Worm (Caenorhabditis elegans) whole organism, L1 larva: Measurements from ENCODE around the gene Y110A2AL.7.
A peak's percentile ranks its signal among the peaks of the same experiment; 100 is the strongest.
"Not testable (repeated sequence)": the region's sequence is repeated elsewhere in the genome, so short reads cannot be mapped to it uniquely, and the experiment has no call there.

ENCODE experiments used
- alr-1 ChIP-seq: fragments of 200-800 bp; sonication (Bioruptor generic); optimal IDR thresholded peaks from 2 replicates; lab custom pipeline; 2018; ENCODE audit warnings: borderline replicate concordance, mild to moderate bottlenecking, missing genetic modification characterization, missing compliant biosample characterization
- aly-2 ChIP-seq: fragments of 150-350 bp; optimal IDR thresholded peaks from 2 replicates; lab custom pipeline; 2014; ENCODE audit warnings: missing biosample characterization, missing genetic modification characterization
- blmp-1 ChIP-seq: fragments of 150-350 bp; optimal IDR thresholded peaks from 2 replicates; lab custom pipeline; 2014; ENCODE audit warnings: missing biosample characterization, missing genetic modification characterization
- dpl-1 ChIP-seq, 3 experiments: fragments of 150-350 bp in 2 of 3; sonication (generic microtip) in 1 of 3; optimal IDR thresholded peaks; 2 replicates each; lab custom pipeline; 2014 to 2017; ENCODE audit warnings: missing biosample characterization in 3 of 3, missing genetic modification characterization in 3 of 3, missing genetic modification reagents in 3 of 3
- dsc-1 ChIP-seq: sonication (generic microtip); optimal IDR thresholded peaks from 2 replicates; lab custom pipeline; 2016; ENCODE audit warnings: mild to moderate bottlenecking, missing genetic modification characterization, missing compliant biosample characterization
- efl-1 ChIP-seq, 4 experiments: fragments of 150-350 bp; optimal IDR thresholded peaks in 3 of 4; peaks in 1 of 4; 1 replicate in 1 of 4; 2 replicates in 3 of 4; lab custom pipeline; 2014; ENCODE audit warnings: missing biosample characterization in 2 of 4, missing genetic modification characterization in 2 of 4, missing genetic modification reagents in 2 of 4
- efl-3 ChIP-seq: fragments of 200-800 bp; sonication (Bioruptor generic); optimal IDR thresholded peaks from 2 replicates; lab custom pipeline; 2018; ENCODE audit warnings: mild to moderate bottlenecking, missing genetic modification characterization, missing compliant biosample characterization
- egl-27 ChIP-seq, 2 experiments: fragments of 150-350 bp in 1 of 2; sonication (generic microtip); optimal IDR thresholded peaks; 3 replicates each; lab custom pipeline; 2017 to 2018; ENCODE audit warnings: missing biosample characterization in 2 of 2, missing genetic modification characterization in 2 of 2, missing genetic modification reagents in 2 of 2
- elt-2 ChIP-seq: sonication (generic microtip); optimal IDR thresholded peaks from 2 replicates; lab custom pipeline; 2016; ENCODE audit warnings: missing genetic modification characterization, mild to moderate bottlenecking, inconsistent platforms, missing compliant biosample characterization, missing genetic modification reagents
- elt-3 ChIP-seq, 6 experiments: fragments of 150-350 bp in 1 of 6; sonication (generic microtip); optimal IDR thresholded peaks; 2 replicates each; lab custom pipeline; 2017 to 2018; ENCODE audit warnings: missing biosample characterization in 6 of 6, missing genetic modification characterization in 6 of 6, inconsistent platforms in 1 of 6
- fkh-10 ChIP-seq: sonication (generic microtip); optimal IDR thresholded peaks from 2 replicates; lab custom pipeline; 2017; ENCODE audit warnings: missing biosample characterization, missing genetic modification reagents, missing genetic modification characterization
- fos-1 ChIP-seq: fragments of 150-350 bp; optimal IDR thresholded peaks from 2 replicates; lab custom pipeline; 2014; ENCODE audit warnings: missing biosample characterization, missing genetic modification characterization
- irx-1 ChIP-seq: sonication (generic microtip); optimal IDR thresholded peaks from 2 replicates; lab custom pipeline; 2016; ENCODE audit warnings: missing genetic modification characterization, missing compliant biosample characterization
- jun-1 ChIP-seq: fragments of 150-350 bp; optimal IDR thresholded peaks from 2 replicates; lab custom pipeline; 2014; ENCODE audit warnings: missing biosample characterization, missing genetic modification reagents, missing genetic modification characterization
- lin-35 ChIP-seq, 2 experiments: fragments of 150-350 bp; optimal IDR thresholded peaks; 2 replicates each; lab custom pipeline; 2014; ENCODE audit warnings: missing biosample characterization in 2 of 2, missing genetic modification characterization in 2 of 2, missing genetic modification reagents in 2 of 2
- lir-3 ChIP-seq: sonication (generic microtip); optimal IDR thresholded peaks from 2 replicates; lab custom pipeline; 2016; ENCODE audit warnings: mild to moderate bottlenecking, missing genetic modification characterization, moderate library complexity, missing compliant biosample characterization; ENCODE audit not compliant: poor library complexity
- nhr-19 ChIP-seq: fragments of 200-800 bp; sonication (Bioruptor generic); conservative IDR thresholded peaks from 2 replicates; pipeline ENCODE4 v1.3.6; 2022; ENCODE audit warnings: missing genetic modification characterization, missing compliant biosample characterization
- nhr-20 ChIP-seq: sonication (generic microtip); optimal IDR thresholded peaks from 2 replicates; lab custom pipeline; 2016; ENCODE audit warnings: mild to moderate bottlenecking, missing genetic modification characterization, missing compliant biosample characterization
- nhr-47 ChIP-seq: sonication (generic microtip); optimal IDR thresholded peaks from 2 replicates; lab custom pipeline; 2016; ENCODE audit warnings: mild to moderate bottlenecking, missing genetic modification characterization, moderate library complexity, missing compliant biosample characterization
- nhr-85 ChIP-seq: sonication (generic microtip); peaks from one replicate; lab custom pipeline; 2016; ENCODE audit warnings: missing genetic modification characterization, inconsistent platforms, missing compliant biosample characterization
- nhr-90 ChIP-seq: sonication (generic microtip); optimal IDR thresholded peaks from 2 replicates; lab custom pipeline; 2016; ENCODE audit warnings: mild to moderate bottlenecking, missing genetic modification characterization, missing compliant biosample characterization; ENCODE audit not compliant: poor library complexity
- pag-3 ChIP-seq: sonication (generic microtip); optimal IDR thresholded peaks from 2 replicates; lab custom pipeline; 2017; ENCODE audit warnings: missing genetic modification characterization, mild to moderate bottlenecking, missing compliant biosample characterization, antibody characterized with exemption, borderline replicate concordance; ENCODE audit not compliant: insufficient read depth
- rnt-1 ChIP-seq: sonication (generic microtip); optimal IDR thresholded peaks from 2 replicates; lab custom pipeline; 2016; ENCODE audit warnings: mild to moderate bottlenecking, missing genetic modification characterization, moderate library complexity, missing compliant biosample characterization
- snu-23 ChIP-seq: sonication (generic microtip); optimal IDR thresholded peaks from 2 replicates; lab custom pipeline; 2016; ENCODE audit warnings: missing genetic modification characterization, missing compliant biosample characterization
- sox-4 ChIP-seq: sonication (generic microtip); optimal IDR thresholded peaks from 2 replicates; lab custom pipeline; 2016; ENCODE audit warnings: missing genetic modification characterization, missing compliant biosample characterization
- sup-37 ChIP-seq: fragments of 200-800 bp; sonication (Bioruptor generic); optimal IDR thresholded peaks from 2 replicates; lab custom pipeline; 2018; ENCODE audit warnings: mild to moderate bottlenecking, missing genetic modification characterization, missing compliant biosample characterization
- tlp-1 ChIP-seq: fragments of 150-350 bp; optimal IDR thresholded peaks from 2 replicates; lab custom pipeline; 2014; ENCODE audit warnings: missing biosample characterization, missing genetic modification characterization
- unc-62 ChIP-seq: fragments of 150-350 bp; optimal IDR thresholded peaks from 2 replicates; lab custom pipeline; 2014; ENCODE audit warnings: missing biosample characterization, missing genetic modification reagents, missing genetic modification characterization
- vab-15 ChIP-seq: sonication (generic microtip); optimal IDR thresholded peaks from 2 replicates; lab custom pipeline; 2017; ENCODE audit warnings: missing genotype, mild to moderate bottlenecking, missing genetic modification characterization, missing compliant biosample characterization
- ztf-11 ChIP-seq, 2 experiments: sonication (generic microtip); optimal IDR thresholded peaks; 2 replicates each; lab custom pipeline; 2016 to 2017; ENCODE audit warnings: missing genetic modification characterization in 2 of 2, missing biosample characterization in 1 of 2, missing compliant biosample characterization in 1 of 2
- ztf-4 ChIP-seq: fragments of 150-350 bp; optimal IDR thresholded peaks from 2 replicates; lab custom pipeline; 2014; ENCODE audit warnings: missing biosample characterization, missing genetic modification characterization

Gene Y110A2AL.7

ce11 chrII:2841529-2841928 is 1.5 kb downstream of the Y110A2AL.7 start, which contains the start of gene Y110A2AL.6:
Y110A2AL.6 (minus strand) TSS chrII:2841629.
- TF ChIP-seq nhr-90 (tag; lab: Kevin White, UChicago) (no peak), pag-3 (tag; lab: Kevin White, UChicago) (no peak), jun-1 (tag; lab: Kevin White, UChicago) (no peak), sox-4 (tag; lab: Kevin White, UChicago) (no peak), efl-3 (no peak), alr-1 (tag; lab: Kevin White, UChicago) (no peak), unc-62 (GFP tag; lab: Kevin White, UChicago) (no peak)

ce11 chrII:2839004-2839403 is 4.0 kb downstream of the Y110A2AL.7 start, which contains the start of gene Y110A2AL.4:
Y110A2AL.4 (plus strand) TSS chrII:2839304.
- not testable (repeated sequence) for TF ChIP-seq fkh-10; lin-35 (GFP tag; optimal IDR thresholded peaks at IDR 0.05; lab: Kevin White, UChicago); snu-23 (GFP tag; lab: Kevin White, UChicago)

- TF ChIP-seq blmp-1: no peak
- TF ChIP-seq ztf-11 (tag; optimal IDR thresholded peaks at IDR 0.05; lab: Kevin White, UChicago): no peak
These were observed 6.1 kb downstream of the Y110A2AL.7 start, which contains the start of gene K12H6.7 for ce11 chrII:2836853-2837252. K12H6.7 (minus strand) TSS chrII:2836953.

- no peak for TF ChIP-seq fos-1 (tag; lab: Kevin White, UChicago)
- TF ChIP-seq dpl-1 (GFP tag; optimal IDR thresholded peaks at IDR 0.05; lab: Kevin White, UChicago): peak in 1 of 3 experiments; percentile 4
- TF ChIP-seq vab-15 (tag; lab: Kevin White, UChicago): no peak
- TF ChIP-seq nhr-19 (GFP tag; lab: Robert Waterston, UW): no peak
- no peak for TF ChIP-seq nhr-47
- peak in 1 of 2 experiments; percentile 44 for TF ChIP-seq lin-35 (GFP tag; optimal IDR thresholded peaks at IDR 0.05; lab: Kevin White, UChicago)
- TF ChIP-seq elt-3 (tag; optimal IDR thresholded peaks at IDR 0.05; lab: Kevin White, UChicago): peak in 1 of 6 experiments; percentile 53
- TF ChIP-seq blmp-1: peak; percentile 0
- TF ChIP-seq egl-27 (tag; optimal IDR thresholded peaks at IDR 0.05; lab: Kevin White, UChicago): no peak
- no peak for TF ChIP-seq irx-1 (tag; lab: Kevin White, UChicago)
- no peak for TF ChIP-seq aly-2 (tag; lab: Kevin White, UChicago)
- no peak for TF ChIP-seq tlp-1 (tag; lab: Kevin White, UChicago)
- TF ChIP-seq efl-1 (optimal IDR thresholded peaks at IDR 0.05; lab: Kevin White, UChicago): no peak
- TF ChIP-seq efl-1 (GFP tag; optimal IDR thresholded peaks at IDR 0.05 in 1 of 2; lab: Kevin White, UChicago): peak in 1 of 2 experiments; percentile 77
- TF ChIP-seq lir-3 (tag; lab: Kevin White, UChicago): no peak
- TF ChIP-seq elt-2 (tag; lab: Kevin White, UChicago): peak; percentile 83
- peak; percentile 20 for TF ChIP-seq nhr-20 (tag; lab: Kevin White, UChicago)
- no peak for TF ChIP-seq dsc-1 (tag; lab: Kevin White, UChicago)
- no peak for TF ChIP-seq ztf-4
- no peak for TF ChIP-seq alr-1 (tag; lab: Kevin White, UChicago)
These were observed 8.9 kb downstream of the Y110A2AL.7 start for ce11 chrII:2834105-2834504.

ce11 chrII:2832539-2832938 is 10.4 kb downstream of the Y110A2AL.7 start:
- TF ChIP-seq rnt-1 (tag; lab: Kevin White, UChicago) (peak; percentile 13), lir-3 (tag; lab: Kevin White, UChicago) (no peak), nhr-85 (peak; percentile 27), sup-37 (GFP tag; lab: Kevin White, UChicago) (no peak)
